Fruit fly (Drosophila melanogaster) whole organism, embryonic: ENCODE results near the gene CG42399.

Experiments
- CG10654 ChIP-seq: fragments of 200-800 bp; sonication (Bioruptor generic); optimal IDR thresholded peaks from 2 replicates; lab custom pipeline; 2016; ENCODE audit warnings: missing biosample characterization, missing genetic modification characterization
- CG10979 ChIP-seq: fragments of 200-800 bp; sonication (Bioruptor generic); optimal IDR thresholded peaks from 2 replicates; lab custom pipeline; 2018; ENCODE audit warnings: missing biosample characterization, mild to moderate bottlenecking, missing genetic modification characterization, moderate library complexity
- CG11504 ChIP-seq: fragments of 200-800 bp; sonication (Bioruptor generic); optimal IDR thresholded peaks from 3 replicates; lab custom pipeline; 2019; ENCODE audit warnings: missing biosample characterization, mild to moderate bottlenecking, missing genetic modification characterization, moderate library complexity
- CG11695 ChIP-seq: fragments of 200-800 bp; sonication (Bioruptor generic); IDR thresholded peaks from 3 replicates; pipeline ENCODE4 v1.3.6; 2022; ENCODE audit warnings: missing biosample characterization, missing genetic modification characterization
- CG11696 ChIP-seq: fragments of 200-800 bp; sonication (Bioruptor generic); IDR thresholded peaks from 2 replicates; pipeline ENCODE4 v1.3.6; 2022; ENCODE audit warnings: missing biosample characterization, missing genetic modification characterization
- CG12744 ChIP-seq: fragments of 200-800 bp; sonication (Bioruptor generic); optimal IDR thresholded peaks from 2 replicates; lab custom pipeline; 2016; ENCODE audit warnings: missing biosample characterization, missing genetic modification characterization
- CG12769 ChIP-seq: fragments of 200-800 bp; sonication (Bioruptor generic); optimal IDR thresholded peaks from 2 replicates; lab custom pipeline; 2019; ENCODE audit warnings: missing biosample characterization, mild to moderate bottlenecking, missing genetic modification characterization, moderate library complexity
- CG14014 ChIP-seq: fragments of 200-800 bp; sonication (Bioruptor generic); IDR thresholded peaks from 2 replicates; pipeline ENCODE4 v1.3.6; 2022; ENCODE audit warnings: missing biosample characterization, missing genetic modification characterization
- CG14441 ChIP-seq: fragments of 200-800 bp; sonication (Bioruptor generic); IDR thresholded peaks from 2 replicates; pipeline ENCODE4 v1.3.6; 2022; ENCODE audit warnings: missing biosample characterization, missing genetic modification characterization
- CG17328 ChIP-seq: fragments of 200-800 bp; sonication (Bioruptor generic); IDR thresholded peaks from 2 replicates; pipeline ENCODE4 v1.3.6; 2022; ENCODE audit warnings: missing biosample characterization, missing genetic modification characterization
- CG17568 ChIP-seq: fragments of 200-800 bp; sonication (Bioruptor generic); optimal IDR thresholded peaks from 2 replicates; lab custom pipeline; 2018; ENCODE audit warnings: missing biosample characterization, mild to moderate bottlenecking, missing genetic modification characterization, moderate library complexity
- CG3065 ChIP-seq: fragments of 200-800 bp; sonication (Bioruptor generic); optimal IDR thresholded peaks from 2 replicates; lab custom pipeline; 2016; ENCODE audit warnings: missing biosample characterization, missing genetic modification characterization
- CG3281 ChIP-seq: fragments of 200-800 bp; sonication (Bioruptor generic); optimal IDR thresholded peaks from 3 replicates; lab custom pipeline; 2017; ENCODE audit warnings: missing biosample characterization, mild to moderate bottlenecking, missing genetic modification characterization
- CG33213 ChIP-seq: fragments of 200-800 bp; sonication (Bioruptor generic); optimal IDR thresholded peaks from 3 replicates; lab custom pipeline; 2016; ENCODE audit warnings: missing biosample characterization, missing genetic modification characterization
- CG34224 ChIP-seq: fragments of 200-800 bp; sonication (Bioruptor generic); IDR thresholded peaks from 3 replicates; pipeline ENCODE4 v1.3.6; 2022; ENCODE audit warnings: missing biosample characterization, missing genetic modification characterization; ENCODE audit not compliant: partially characterized antibody
- CG5245 ChIP-seq: fragments of 200-800 bp; sonication (Bioruptor generic); optimal IDR thresholded peaks from 3 replicates; lab custom pipeline; 2016; ENCODE audit warnings: missing biosample characterization, missing genetic modification characterization
- CG6854 ChIP-seq: fragments of 200-800 bp; sonication (Bioruptor generic); optimal IDR thresholded peaks from 3 replicates; lab custom pipeline; 2017; ENCODE audit warnings: missing biosample characterization, mild to moderate bottlenecking, missing genetic modification characterization
- CG7372 ChIP-seq: fragments of 200-800 bp; sonication (Bioruptor generic); IDR thresholded peaks from 2 replicates; pipeline ENCODE4 v1.3.6; 2022; ENCODE audit warnings: missing biosample characterization, missing genetic modification characterization
- CG7928 ChIP-seq: fragments of 200-800 bp; sonication (Bioruptor generic); optimal IDR thresholded peaks from 2 replicates; lab custom pipeline; 2017; ENCODE audit warnings: missing biosample characterization, mild to moderate bottlenecking, missing genetic modification characterization
- CG8924 ChIP-seq: fragments of 200-800 bp; optimal IDR thresholded peaks from 3 replicates; lab custom pipeline; 2019; ENCODE audit warnings: missing biosample characterization, mild to moderate bottlenecking, missing genetic modification characterization, moderate library complexity
- CG9215 ChIP-seq: fragments of 200-800 bp; sonication (Bioruptor generic); IDR thresholded peaks from 2 replicates; pipeline ENCODE4 v1.3.6; 2022; ENCODE audit warnings: missing biosample characterization, missing genetic modification characterization
- Dbx ChIP-seq: fragments of 200-800 bp; sonication (Bioruptor generic); IDR thresholded peaks from 3 replicates; pipeline ENCODE4 v1.3.6; 2022; ENCODE audit warnings: missing biosample characterization, missing genetic modification characterization
- Doc3 ChIP-seq: fragments of 200-800 bp; sonication (Bioruptor generic); IDR thresholded peaks from 3 replicates; pipeline ENCODE4 v1.3.6; 2022; ENCODE audit warnings: missing biosample characterization, missing genetic modification characterization; ENCODE audit not compliant: partially characterized antibody
- Fer1 ChIP-seq: fragments of 200-800 bp; sonication (Bioruptor generic); optimal IDR thresholded peaks from 2 replicates; lab custom pipeline; 2017; ENCODE audit warnings: missing biosample characterization, mild to moderate bottlenecking, missing genetic modification characterization
- Hand ChIP-seq: fragments of 200-800 bp; sonication (Bioruptor generic); optimal IDR thresholded peaks from 2 replicates; lab custom pipeline; 2017; ENCODE audit warnings: mild to moderate bottlenecking, missing biosample characterization, missing genetic modification reagents, missing genetic modification characterization
- Mrtf ChIP-seq: fragments of 200-800 bp; sonication (Bioruptor generic); IDR thresholded peaks from 3 replicates; pipeline ENCODE4 v1.3.6; 2022; ENCODE audit warnings: missing biosample characterization, missing genetic modification characterization
- Pdp1 ChIP-seq, 2 experiments: fragments of 200-800 bp; sonication (Bioruptor generic); optimal IDR thresholded peaks; 3 replicates each; lab custom pipeline; 2016; ENCODE audit warnings: missing biosample characterization in 2 of 2, missing genetic modification characterization in 2 of 2, mild to moderate bottlenecking in 1 of 2, moderate library complexity in 1 of 2
- Poxn ChIP-seq: fragments of 200-800 bp; sonication (Bioruptor generic); IDR thresholded peaks from 2 replicates; pipeline ENCODE4 v1.3.6; 2022; ENCODE audit warnings: missing biosample characterization, missing genetic modification characterization
- Side ChIP-seq: fragments of 200-800 bp; sonication (Bioruptor generic); optimal IDR thresholded peaks from 2 replicates; lab custom pipeline; 2016; ENCODE audit warnings: missing biosample characterization, missing genetic modification characterization
- chinmo ChIP-seq: fragments of 200-800 bp; sonication (Bioruptor generic); IDR thresholded peaks from 4 replicates; pipeline ENCODE4 v1.3.6; 2022; ENCODE audit warnings: missing biosample characterization, missing genetic modification characterization; ENCODE audit not compliant: partially characterized antibody
- cwo ChIP-seq: fragments of 200-800 bp; sonication (Bioruptor generic); optimal IDR thresholded peaks from 3 replicates; lab custom pipeline; 2017; ENCODE audit warnings: missing biosample characterization, missing genetic modification characterization, mild to moderate bottlenecking, moderate library complexity, missing genetic modification reagents
- exex ChIP-seq: fragments of 200-800 bp; sonication (Bioruptor generic); optimal IDR thresholded peaks from 4 replicates; lab custom pipeline; 2018; ENCODE audit warnings: missing biosample characterization, mild to moderate bottlenecking, missing genetic modification characterization, moderate library complexity
- eyg ChIP-seq: fragments of 200-800 bp; sonication (Bioruptor generic); optimal IDR thresholded peaks from 3 replicates; lab custom pipeline; 2016; ENCODE audit warnings: missing biosample characterization, missing genetic modification characterization
- fu2 ChIP-seq: fragments of 200-800 bp; sonication (Bioruptor generic); optimal IDR thresholded peaks from 2 replicates; lab custom pipeline; 2016; ENCODE audit warnings: missing biosample characterization, missing genetic modification characterization
- gce ChIP-seq: fragments of 200-800 bp; sonication (Bioruptor generic); IDR thresholded peaks from 3 replicates; pipeline ENCODE4 v1.3.6; 2022; ENCODE audit warnings: missing biosample characterization, missing genetic modification characterization
- insv ChIP-seq, 2 experiments: fragments of 200-800 bp; sonication (Bioruptor generic); optimal IDR thresholded peaks; 3 replicates each; lab custom pipeline; 2016 to 2018; ENCODE audit warnings: missing biosample characterization in 2 of 2, missing genetic modification characterization in 2 of 2
- lab ChIP-seq: fragments of 200-800 bp; sonication (Bioruptor generic); optimal IDR thresholded peaks from 3 replicates; lab custom pipeline; 2017; ENCODE audit warnings: missing biosample characterization, missing genetic modification characterization, mild to moderate bottlenecking, moderate library complexity, missing genetic modification reagents
- nom ChIP-seq: fragments of 200-800 bp; sonication (Bioruptor generic); optimal IDR thresholded peaks from 2 replicates; lab custom pipeline; 2017; ENCODE audit warnings: missing biosample characterization, missing genetic modification characterization, mild to moderate bottlenecking, moderate library complexity, missing genetic modification reagents
- otp ChIP-seq: fragments of 200-800 bp; sonication (Bioruptor generic); IDR thresholded peaks from 3 replicates; pipeline ENCODE4, ENCODE4 v1.3.6; 2022; ENCODE audit warnings: missing biosample characterization, missing genetic modification characterization
- pho ChIP-seq: fragments of 200-800 bp; sonication (Bioruptor generic); optimal IDR thresholded peaks from 2 replicates; lab custom pipeline; 2016; ENCODE audit warnings: missing biosample characterization, missing genetic modification characterization
- pzg ChIP-seq: fragments of 200-800 bp; sonication (Bioruptor generic); optimal IDR thresholded peaks from 3 replicates; lab custom pipeline; 2018; ENCODE audit warnings: missing biosample characterization, mild to moderate bottlenecking, missing genetic modification characterization, moderate library complexity
- sd ChIP-seq: fragments of 200-800 bp; sonication (Bioruptor generic); optimal IDR thresholded peaks from 3 replicates; lab custom pipeline; 2018; ENCODE audit warnings: missing biosample characterization, mild to moderate bottlenecking, missing genetic modification characterization, moderate library complexity
- sob ChIP-seq: fragments of 200-800 bp; sonication (Bioruptor generic); IDR thresholded peaks from 2 replicates; pipeline ENCODE4 v1.3.6; 2022; ENCODE audit warnings: missing biosample characterization, missing genetic modification characterization
- sug ChIP-seq: fragments of 200-800 bp; optimal IDR thresholded peaks from 2 replicates; lab custom pipeline; 2019; ENCODE audit warnings: missing biosample characterization, mild to moderate bottlenecking, missing genetic modification characterization, moderate library complexity
- trem ChIP-seq: fragments of 200-800 bp; optimal IDR thresholded peaks from 3 replicates; lab custom pipeline; 2019; ENCODE audit warnings: missing biosample characterization, mild to moderate bottlenecking, missing genetic modification characterization, moderate library complexity
- z ChIP-seq: fragments of 200-800 bp; sonication (Bioruptor generic); IDR thresholded peaks from 3 replicates; pipeline ENCODE4 v1.3.6; 2022; ENCODE audit warnings: missing biosample characterization, missing genetic modification characterization

Gene CG42399

dm6 chr2L:128296-128715 lies 24.8 kb downstream of the CG42399 start (continued):
- TF ChIP-seq CG17568 (GFP tag; lab: Kevin White, UChicago) (peak; percentile 31), CG33213 (GFP tag; lab: Kevin White, UChicago) (peak; percentile 3), CG12769 (tag; lab: Kevin White, UChicago) (peak; percentile 20), Doc3 (GFP tag; lab: Robert Waterston, UW) (no peak), CG3281 (peak; percentile 15), Dbx (GFP tag; lab: Robert Waterston, UW) (peak; percentile 16; the same call in 1 of the 3 replicates), lab (GFP tag; lab: Kevin White, UChicago) (peak; percentile 51), CG11696 (GFP tag; lab: Robert Waterston, UW) (0 out of 2 replicates have a peak, but pooled peaks have one; percentile 18), otp (GFP tag; lab: Robert Waterston, UW) (0 out of 3 replicates have a peak, but pooled peaks have one; percentile 8), CG11695 (peak; percentile 45; the same call in 1 of the 3 replicates), CG14014 (GFP tag; lab: Robert Waterston, UW) (0 out of 2 replicates have a peak, but pooled peaks have one; percentile 20), Hand (GFP tag; lab: Kevin White, UChicago) (peak; percentile 49), sob (GFP tag; lab: Robert Waterston, UW) (peak; percentile 28; the same call in 1 of the 2 replicates), Pdp1 (GFP tag; optimal IDR thresholded peaks at IDR 0.05; lab: Kevin White, UChicago) (peak in 1 of 2 experiments; percentile 15), CG6854 (GFP tag; lab: Kevin White, UChicago) (peak; percentile 7), nom (GFP tag; lab: Kevin White, UChicago) (peak; percentile 70), Fer1 (GFP tag; lab: Kevin White, UChicago) (peak; percentile 37), fu2 (GFP tag; lab: Kevin White, UChicago) (no peak), eyg (GFP tag; lab: Kevin White, UChicago) (peak; percentile 35)

dm6 chr2L:125364-126252 lies 27.5 kb downstream of the CG42399 start:
- no peak for TF ChIP-seq CG12744
- TF ChIP-seq Poxn (GFP tag; lab: Robert Waterston, UW): no peak
- TF ChIP-seq pzg (GFP tag; lab: Kevin White, UChicago): no peak
- no peak for TF ChIP-seq Side
- TF ChIP-seq z (GFP tag; lab: Robert Waterston, UW): no peak
- TF ChIP-seq CG7928 (GFP tag; lab: Kevin White, UChicago): no peak
- peak; percentile 40 for TF ChIP-seq sd (tag; lab: Kevin White, UChicago)
- peak; percentile 90 for TF ChIP-seq exex (tag; lab: Kevin White, UChicago)
- TF ChIP-seq chinmo (GFP tag; lab: Robert Waterston, UW): 0 out of 4 replicates have a peak, but pooled peaks have one; percentile 48
- TF ChIP-seq Mrtf (GFP tag; lab: Robert Waterston, UW): no peak
- no peak for TF ChIP-seq CG9215 (GFP tag; lab: Robert Waterston, UW)
- TF ChIP-seq CG3065 (GFP tag; lab: Kevin White, UChicago): no peak
- peak in 1 of 2 experiments; percentile 81 for TF ChIP-seq Pdp1 (GFP tag; optimal IDR thresholded peaks at IDR 0.05; lab: Kevin White, UChicago)
- TF ChIP-seq CG8924: no peak
- no peak for TF ChIP-seq trem (tag; lab: Kevin White, UChicago)
- no peak for TF ChIP-seq CG14441 (GFP tag; lab: Robert Waterston, UW)
- no peak for TF ChIP-seq CG5245 (GFP tag; lab: Kevin White, UChicago)
- no peak for TF ChIP-seq CG7372
- TF ChIP-seq Doc3 (GFP tag; lab: Robert Waterston, UW): no peak
- TF ChIP-seq sug: peak; percentile 71
- no peak for TF ChIP-seq pho
- TF ChIP-seq CG10654 (GFP tag; lab: Kevin White, UChicago): no peak
- no peak for TF ChIP-seq gce (GFP tag; lab: Robert Waterston, UW)
- no peak for TF ChIP-seq CG14014 (GFP tag; lab: Robert Waterston, UW)
- TF ChIP-seq CG34224 (GFP tag; lab: Robert Waterston, UW): no peak
- no peak for TF ChIP-seq CG10979 (tag; lab: Kevin White, UChicago)
- TF ChIP-seq CG17328 (GFP tag; lab: Robert Waterston, UW): no peak
- peak; percentile 35 for TF ChIP-seq cwo (GFP tag; lab: Kevin White, UChicago)
- TF ChIP-seq insv (GFP tag; optimal IDR thresholded peaks at IDR 0.05; lab: Kevin White, UChicago): no peak
- no peak for TF ChIP-seq CG11504
